Fruit fly (Drosophila melanogaster) whole organism, prepupa: ENCODE results near the gene CG14294.

Source experiments
- Blimp-1 ChIP-seq: fragments of 200-800 bp; sonication (Bioruptor generic); optimal IDR thresholded peaks from 3 replicates; lab custom pipeline; 2017; ENCODE audit warnings: missing biosample characterization, missing genetic modification characterization, mild to moderate bottlenecking, moderate library complexity, missing genetic modification reagents
- CG1621 ChIP-seq: fragments of 200-800 bp; sonication (Bioruptor generic); optimal IDR thresholded peaks from 3 replicates; lab custom pipeline; 2018; ENCODE audit warnings: missing biosample characterization, mild to moderate bottlenecking, missing genetic modification characterization
- CG16779 ChIP-seq: fragments of 200-800 bp; sonication (Bioruptor generic); optimal IDR thresholded peaks from 3 replicates; lab custom pipeline; 2017; ENCODE audit warnings: missing biosample characterization, mild to moderate bottlenecking, missing genetic modification characterization
- CG3032 ChIP-seq: fragments of 200-800 bp; optimal IDR thresholded peaks from 2 replicates; lab custom pipeline; 2019; ENCODE audit warnings: missing biosample characterization, mild to moderate bottlenecking, missing genetic modification characterization, moderate library complexity
- CG31627 ChIP-seq: fragments of 200-800 bp; sonication (Bioruptor generic); optimal IDR thresholded peaks from 3 replicates; lab custom pipeline; 2016; ENCODE audit warnings: missing biosample characterization, missing genetic modification characterization
- CG32006 ChIP-seq: fragments of 200-800 bp; sonication (Bioruptor generic); optimal IDR thresholded peaks from 3 replicates; lab custom pipeline; 2017; ENCODE audit warnings: missing biosample characterization, mild to moderate bottlenecking, missing genetic modification characterization
- CG34406 ChIP-seq: fragments of 200-800 bp; sonication (Bioruptor generic); optimal IDR thresholded peaks from 3 replicates; lab custom pipeline; 2016; ENCODE audit warnings: missing biosample characterization, missing genetic modification characterization
- CG6163 ChIP-seq: fragments of 200-800 bp; sonication (Bioruptor generic); IDR thresholded peaks from 3 replicates; pipeline ENCODE4 v1.3.6; 2022; ENCODE audit warnings: missing biosample characterization, missing genetic modification characterization
- CG6276 ChIP-seq: fragments of 200-800 bp; sonication (Bioruptor generic); optimal IDR thresholded peaks from 2 replicates; lab custom pipeline; 2017; ENCODE audit warnings: missing biosample characterization, mild to moderate bottlenecking, missing genetic modification characterization
- CG6792 ChIP-seq: fragments of 200-800 bp; sonication (Bioruptor generic); optimal IDR thresholded peaks from 3 replicates; lab custom pipeline; 2016; ENCODE audit warnings: missing biosample characterization, missing genetic modification characterization
- CG6854 ChIP-seq: fragments of 200-800 bp; sonication (Bioruptor generic); optimal IDR thresholded peaks from 2 replicates; lab custom pipeline; 2017; ENCODE audit warnings: missing biosample characterization, mild to moderate bottlenecking, missing genetic modification characterization
- CG8119 ChIP-seq: fragments of 200-800 bp; sonication (Bioruptor generic); IDR thresholded peaks from 3 replicates; pipeline ENCODE4 v1.3.6; 2022; ENCODE audit warnings: missing biosample characterization, missing genetic modification characterization
- CG8319 ChIP-seq: fragments of 200-800 bp; sonication (Bioruptor generic); optimal IDR thresholded peaks from 3 replicates; lab custom pipeline; 2016; ENCODE audit warnings: missing biosample characterization, missing genetic modification characterization
- CG9139 ChIP-seq: fragments of 200-800 bp; sonication (Bioruptor generic); optimal IDR thresholded peaks from 3 replicates; lab custom pipeline; 2017; ENCODE audit warnings: missing biosample characterization, mild to moderate bottlenecking, missing genetic modification characterization
- Eip75B ChIP-seq: fragments of 200-800 bp; sonication (Bioruptor generic); optimal IDR thresholded peaks from 3 replicates; lab custom pipeline; 2016; ENCODE audit warnings: missing biosample characterization, missing genetic modification characterization
- Eip78C ChIP-seq: fragments of 200-800 bp; sonication (Bioruptor generic); peaks from one replicate; lab custom pipeline; 2016; ENCODE audit warnings: missing biosample characterization, missing genetic modification characterization
- Eip93F ChIP-seq: fragments of 200-800 bp; sonication (Bioruptor generic); optimal IDR thresholded peaks from 2 replicates; lab custom pipeline; 2016; ENCODE audit warnings: missing biosample characterization, mild to moderate bottlenecking, missing genetic modification characterization
- Gug ChIP-seq: fragments of 200-800 bp; sonication (Bioruptor generic); IDR thresholded peaks from 2 replicates; pipeline ENCODE4 v1.3.6; 2022; ENCODE audit warnings: missing biosample characterization, missing genetic modification characterization
- Hr4 ChIP-seq: fragments of 200-800 bp; sonication (Bioruptor generic); optimal IDR thresholded peaks from 3 replicates; lab custom pipeline; 2016; ENCODE audit warnings: missing biosample characterization, missing genetic modification characterization
- OdsH ChIP-seq: fragments of 200-800 bp; sonication (Bioruptor generic); optimal IDR thresholded peaks from 3 replicates; lab custom pipeline; 2016; ENCODE audit warnings: missing biosample characterization, missing genetic modification characterization
- Sox14 ChIP-seq: fragments of 200-800 bp; sonication (Bioruptor generic); optimal IDR thresholded peaks from 3 replicates; lab custom pipeline; 2016; ENCODE audit warnings: missing biosample characterization, missing genetic modification characterization
- Sox15 ChIP-seq: fragments of 200-800 bp; sonication (Bioruptor generic); optimal IDR thresholded peaks from 3 replicates; lab custom pipeline; 2016; ENCODE audit warnings: missing biosample characterization, missing genetic modification characterization
- achi ChIP-seq: fragments of 200-800 bp; sonication (Bioruptor generic); optimal IDR thresholded peaks from 3 replicates; lab custom pipeline; 2016; ENCODE audit warnings: missing biosample characterization, missing genetic modification characterization
- dac ChIP-seq: fragments of 200-800 bp; sonication (Bioruptor generic); optimal IDR thresholded peaks from 2 replicates; lab custom pipeline; 2017; ENCODE audit warnings: missing biosample characterization, mild to moderate bottlenecking, missing genetic modification characterization
- esn ChIP-seq: fragments of 200-800 bp; sonication (Bioruptor generic); optimal IDR thresholded peaks from 2 replicates; lab custom pipeline; 2016; ENCODE audit warnings: missing biosample characterization, mild to moderate bottlenecking, missing genetic modification characterization, moderate library complexity
- fd85E ChIP-seq: fragments of 200-800 bp; sonication (Bioruptor generic); optimal IDR thresholded peaks from 3 replicates; lab custom pipeline; 2016; ENCODE audit warnings: missing biosample characterization, missing genetic modification characterization
- fkh ChIP-seq: fragments of 200-800 bp; sonication (Bioruptor generic); optimal IDR thresholded peaks from 3 replicates; lab custom pipeline; 2017; ENCODE audit warnings: missing biosample characterization, mild to moderate bottlenecking, missing genetic modification characterization, moderate library complexity
- lz ChIP-seq: fragments of 200-800 bp; sonication (Bioruptor generic); optimal IDR thresholded peaks from 3 replicates; lab custom pipeline; 2016; ENCODE audit warnings: missing biosample characterization, missing genetic modification characterization
- net ChIP-seq: fragments of 200-800 bp; sonication (Bioruptor generic); optimal IDR thresholded peaks from 3 replicates; lab custom pipeline; 2016; ENCODE audit warnings: missing biosample characterization, missing genetic modification characterization
- salr ChIP-seq, 2 experiments: fragments of 200-800 bp; sonication (Bioruptor generic); optimal IDR thresholded peaks; 3 replicates each; lab custom pipeline; 2016 to 2018; ENCODE audit warnings: missing biosample characterization in 2 of 2, missing genetic modification characterization in 2 of 2, mild to moderate bottlenecking in 1 of 2
- spab ChIP-seq: fragments of 200-800 bp; sonication (Bioruptor generic); optimal IDR thresholded peaks from 2 replicates; lab custom pipeline; 2017; ENCODE audit warnings: missing biosample characterization, mild to moderate bottlenecking, missing genetic modification characterization, missing genetic modification reagents
- svp ChIP-seq: fragments of 200-800 bp; sonication (Bioruptor generic); peaks from one replicate; lab custom pipeline; 2016; ENCODE audit warnings: missing biosample characterization, missing genetic modification characterization
- vri ChIP-seq: fragments of 200-800 bp; sonication (Bioruptor generic); optimal IDR thresholded peaks from 3 replicates; lab custom pipeline; 2016; ENCODE audit warnings: missing biosample characterization, mild to moderate bottlenecking, missing genetic modification characterization

CG14294 gene

dm6 chr3R:18928918-18929705, 27.0 kb upstream of the CG14294 start, which contains the start of gene CG42613 (continued):
- TF ChIP-seq Hr4 (GFP tag; lab: Kevin White, UChicago) (peak; percentile 13), CG8119 (no peak), vri (GFP tag; lab: Kevin White, UChicago) (peak; percentile 9), CG31627 (peak; percentile 40), lz (GFP tag; lab: Kevin White, UChicago) (peak; percentile 53), net (GFP tag; lab: Kevin White, UChicago) (peak; percentile 71), CG9139 (GFP tag; lab: Kevin White, UChicago) (no peak), CG8319 (GFP tag; lab: Kevin White, UChicago) (peak; percentile 44), salr (GFP tag; optimal IDR thresholded peaks at IDR 0.05; lab: Kevin White, UChicago) (peak in 1 of 2 experiments; percentile 52)

- no peak for TF ChIP-seq lz (GFP tag; lab: Kevin White, UChicago)
- no peak for TF ChIP-seq spab (GFP tag; lab: Kevin White, UChicago)
- peak; percentile 20 for TF ChIP-seq Eip93F (GFP tag; lab: Kevin White, UChicago)
- no peak for TF ChIP-seq CG16779 (tag; lab: Kevin White, UChicago)
- no peak for TF ChIP-seq Sox15 (GFP tag; lab: Kevin White, UChicago)
- no peak for TF ChIP-seq CG6276 (GFP tag; lab: Kevin White, UChicago)
- TF ChIP-seq Eip78C (GFP tag; lab: Kevin White, UChicago), result peak; percentile 26
- TF ChIP-seq CG34406 (GFP tag; lab: Kevin White, UChicago), result no peak
- TF ChIP-seq fkh, result peak; percentile 48
- TF ChIP-seq Gug (GFP tag; lab: Robert Waterston, UW), result no peak
- no peak for TF ChIP-seq CG1621 (tag; lab: Kevin White, UChicago)
- TF ChIP-seq Blimp-1, result no peak
- TF ChIP-seq CG6163 (GFP tag; lab: Robert Waterston, UW), result peak; percentile 6; the same call in 1 of the 3 replicates
- peak; percentile 83 for TF ChIP-seq svp (GFP tag; lab: Kevin White, UChicago)
- TF ChIP-seq achi (GFP tag; lab: Kevin White, UChicago), result no peak
- no peak for TF ChIP-seq OdsH (GFP tag; lab: Kevin White, UChicago)
- TF ChIP-seq CG6792 (GFP tag; lab: Kevin White, UChicago), result no peak
- TF ChIP-seq dac (GFP tag; lab: Kevin White, UChicago), result no peak
- TF ChIP-seq esn, result no peak
- TF ChIP-seq CG3032 (tag; lab: Kevin White, UChicago), result no peak
- no peak for TF ChIP-seq fd85E
- no peak for TF ChIP-seq CG6854 (GFP tag; lab: Kevin White, UChicago)
- peak; percentile 64 for TF ChIP-seq vri (GFP tag; lab: Kevin White, UChicago)
- TF ChIP-seq CG32006 (GFP tag; lab: Kevin White, UChicago), result no peak
- no peak for TF ChIP-seq Eip75B (GFP tag; lab: Kevin White, UChicago)
- TF ChIP-seq CG31627, result no peak
- TF ChIP-seq Sox14, result no peak
These were observed 26.4 kb upstream of the CG14294 start, which contains the start of gene Mpc1 for dm6 chr3R:18928346-18928917. Gene Mpc1, minus strand, starts transcription at chr3R:18928659.

DNA sequence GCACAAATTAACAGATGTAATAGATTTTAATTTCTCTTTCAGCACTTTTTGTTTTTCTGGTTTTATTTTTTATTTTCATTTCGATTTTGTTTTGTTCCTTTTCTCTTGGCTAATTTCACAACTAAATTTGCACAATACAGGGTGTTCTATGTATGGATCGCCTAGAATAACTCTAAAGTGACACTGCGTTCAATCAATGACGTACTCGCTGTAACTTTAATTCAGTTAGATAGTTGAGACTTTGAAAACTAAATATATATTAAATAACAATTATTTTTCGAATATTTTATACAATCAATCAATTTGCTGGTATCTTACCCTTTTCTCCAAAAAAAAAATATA, 22.5 kb upstream of the CG14294 start:
- TF ChIP-seq Eip93F (GFP tag; lab: Kevin White, UChicago), result no peak
- no peak for TF ChIP-seq CG16779 (tag; lab: Kevin White, UChicago)
